Worm (Caenorhabditis elegans) whole organism, L4 larva: ENCODE data around the gene hdl-2.
A peak's percentile ranks its signal among the peaks of the same experiment; 100 is the strongest.

ENCODE experiments used
- D1046.2 ChIP-seq: fragments of 200-800 bp; sonication (Bioruptor generic); IDR thresholded peaks from 2 replicates; pipeline ENCODE4 v1.3.6; 2022; ENCODE audit warnings: missing genetic modification characterization, missing compliant biosample characterization
- F10B5.3 ChIP-seq: sonication (generic microtip); optimal IDR thresholded peaks from 2 replicates; lab custom pipeline; 2016; ENCODE audit warnings: mild to moderate bottlenecking, missing genetic modification characterization, missing compliant biosample characterization
- F37D6.2 ChIP-seq: sonication (generic microtip); optimal IDR thresholded peaks from 2 replicates; lab custom pipeline; 2016; ENCODE audit warnings: mild to moderate bottlenecking, missing genetic modification characterization, missing compliant biosample characterization
- R02D3.7 ChIP-seq: fragments of 150-350 bp; sonication (generic microtip); optimal IDR thresholded peaks from 3 replicates; lab custom pipeline; 2014; ENCODE audit warnings: missing biosample characterization, missing genetic modification characterization
- Y105C5A.15 ChIP-seq: fragments of 200-800 bp; sonication (Bioruptor generic); IDR thresholded peaks from 2 replicates; pipeline ENCODE4 v1.3.6; 2022; ENCODE audit warnings: missing genetic modification characterization, missing compliant biosample characterization
- Y48G9A.11 ChIP-seq: fragments of 200-800 bp; sonication (Bioruptor generic); IDR thresholded peaks from 2 replicates; pipeline ENCODE4 v1.3.6; 2022; ENCODE audit warnings: missing genetic modification reagents, missing genetic modification characterization, missing compliant biosample characterization
- Y75B8A.6 ChIP-seq: fragments of 200-800 bp; sonication (Bioruptor generic); IDR thresholded peaks from 2 replicates; pipeline ENCODE4 v1.3.6; 2022; ENCODE audit warnings: missing genetic modification reagents, missing genetic modification characterization, missing compliant biosample characterization
- ZK337.2 ChIP-seq: fragments of 200-800 bp; sonication (Bioruptor generic); IDR thresholded peaks from 2 replicates; pipeline ENCODE4 v1.3.6; 2022; ENCODE audit warnings: missing genetic modification reagents, missing genetic modification characterization, missing compliant biosample characterization
- aly-2 ChIP-seq: sonication (generic microtip); optimal IDR thresholded peaks from 2 replicates; lab custom pipeline; 2018; ENCODE audit warnings: missing biosample characterization, missing genetic modification characterization
- ama-1 ChIP-seq: fragments of 150-350 bp; optimal IDR thresholded peaks from 2 replicates; lab custom pipeline; 2014; ENCODE audit warnings: inconsistent platforms, mixed read lengths
- attf-4 ChIP-seq: sonication (generic microtip); optimal IDR thresholded peaks from 3 replicates; lab custom pipeline; 2017; ENCODE audit warnings: missing biosample characterization, missing genetic modification characterization
- ceh-20 ChIP-seq: fragments of 200-800 bp; sonication (Bioruptor generic); IDR thresholded peaks from 2 replicates; pipeline ENCODE4 v1.3.6; 2022; ENCODE audit warnings: missing genetic modification reagents, missing genetic modification characterization, missing compliant biosample characterization
- ceh-28 ChIP-seq: fragments of 150-350 bp; optimal IDR thresholded peaks from 2 replicates; lab custom pipeline; 2014; ENCODE audit warnings: missing biosample characterization, missing genetic modification reagents, missing genetic modification characterization
- ceh-44 ChIP-seq: fragments of 200-800 bp; sonication (Bioruptor generic); IDR thresholded peaks from 2 replicates; pipeline ENCODE4 v1.3.6; 2022; ENCODE audit warnings: missing genetic modification reagents, missing genetic modification characterization, missing compliant biosample characterization
- ces-1 ChIP-seq: fragments of 150-350 bp; sonication (generic microtip); optimal IDR thresholded peaks from 4 replicates; lab custom pipeline; 2014; ENCODE audit warnings: missing biosample characterization, missing genetic modification reagents, missing genetic modification characterization
- cey-2 ChIP-seq: sonication (generic microtip); optimal IDR thresholded peaks from 3 replicates; lab custom pipeline; 2017; ENCODE audit warnings: missing genetic modification characterization, mild to moderate bottlenecking, missing compliant biosample characterization, antibody characterized with exemption, borderline replicate concordance; ENCODE audit not compliant: insufficient read depth
- ctbp-1 ChIP-seq: fragments of 200-800 bp; sonication (Bioruptor generic); IDR thresholded peaks from 2 replicates; pipeline ENCODE4 v1.3.6; 2022; ENCODE audit warnings: missing genetic modification reagents, missing genetic modification characterization, missing compliant biosample characterization
- daf-16 ChIP-seq, 3 experiments: sonication (generic microtip); optimal IDR thresholded peaks; 2 replicates each; lab custom pipeline; 2016 to 2017; ENCODE audit warnings: missing genetic modification characterization in 3 of 3, missing genetic modification reagents in 3 of 3, mild to moderate bottlenecking in 2 of 3, missing compliant biosample characterization in 2 of 3, missing biosample characterization in 1 of 3, moderate library complexity in 1 of 3
- daf-19 ChIP-seq: fragments of 200-800 bp; sonication (Bioruptor generic); conservative IDR thresholded peaks from 2 replicates; pipeline ENCODE4 v1.3.6; 2022; ENCODE audit warnings: missing genetic modification characterization, missing compliant biosample characterization
- dmd-9 ChIP-seq: fragments of 200-800 bp; sonication (Bioruptor generic); IDR thresholded peaks from 2 replicates; pipeline ENCODE4 v1.3.6; 2022; ENCODE audit warnings: missing genetic modification reagents, missing genetic modification characterization, missing compliant biosample characterization
- dve-1 ChIP-seq: sonication (generic microtip); optimal IDR thresholded peaks from 2 replicates; lab custom pipeline; 2017; ENCODE audit warnings: antibody characterized with exemption, mild to moderate bottlenecking, missing genetic modification characterization, missing compliant biosample characterization; ENCODE audit not compliant: insufficient read depth
- egl-27 ChIP-seq: sonication (generic microtip); optimal IDR thresholded peaks from 3 replicates; lab custom pipeline; 2017; ENCODE audit warnings: missing biosample characterization, missing genetic modification reagents, missing genetic modification characterization
- egl-43 ChIP-seq: fragments of 200-800 bp; sonication (Bioruptor generic); IDR thresholded peaks from 2 replicates; pipeline ENCODE4 v1.3.6; 2022; ENCODE audit warnings: missing genetic modification reagents, missing genetic modification characterization, missing compliant biosample characterization
- hlh-11 ChIP-seq: fragments of 200-800 bp; sonication (Bioruptor generic); optimal IDR thresholded peaks from 2 replicates; lab custom pipeline; 2018; ENCODE audit warnings: mild to moderate bottlenecking, missing genetic modification characterization, missing compliant biosample characterization
- lim-7 ChIP-seq: fragments of 200-800 bp; sonication (Bioruptor generic); IDR thresholded peaks from 2 replicates; pipeline ENCODE4 v1.3.6; 2022; ENCODE audit warnings: missing genetic modification characterization, missing compliant biosample characterization
- lin-15B ChIP-seq: fragments of 150-350 bp; sonication (generic microtip); optimal IDR thresholded peaks from 3 replicates; lab custom pipeline; 2014; ENCODE audit warnings: missing biosample characterization, missing genetic modification characterization
- lin-38 ChIP-seq: fragments of 200-800 bp; sonication (Bioruptor generic); IDR thresholded peaks from 2 replicates; pipeline ENCODE4 v1.3.6; 2022; ENCODE audit warnings: missing genetic modification reagents, missing genetic modification characterization, missing compliant biosample characterization
- lin-39 ChIP-seq: fragments of 150-350 bp; optimal IDR thresholded peaks from 2 replicates; lab custom pipeline; 2014; ENCODE audit warnings: missing biosample characterization, missing genetic modification reagents, missing genetic modification characterization
- lir-3 ChIP-seq: sonication (generic microtip); optimal IDR thresholded peaks from 2 replicates; lab custom pipeline; 2016; ENCODE audit warnings: mild to moderate bottlenecking, missing genetic modification characterization, missing compliant biosample characterization
- madf-9 ChIP-seq: fragments of 200-800 bp; sonication (Bioruptor generic); conservative IDR thresholded peaks from 2 replicates; pipeline ENCODE4 v1.3.6; 2022; ENCODE audit warnings: missing genetic modification reagents, missing genetic modification characterization, missing compliant biosample characterization
- mdl-1 ChIP-seq, 2 experiments: fragments of 150-350 bp in 1 of 2; sonication (generic microtip) in 1 of 2; optimal IDR thresholded peaks; 2 replicates each; lab custom pipeline; 2014 to 2017; ENCODE audit warnings: missing biosample characterization in 2 of 2, missing genetic modification characterization in 2 of 2
- mdt-29 ChIP-seq: fragments of 200-800 bp; sonication (Bioruptor generic); IDR thresholded peaks from 2 replicates; pipeline ENCODE4 v1.3.6; 2022; ENCODE audit warnings: missing genetic modification reagents, missing genetic modification characterization, missing compliant biosample characterization
- mxl-2 ChIP-seq: fragments of 200-800 bp; sonication (Bioruptor generic); conservative IDR thresholded peaks from 2 replicates; pipeline ENCODE4 v1.3.6; 2022; ENCODE audit warnings: missing genetic modification reagents, missing genetic modification characterization, missing compliant biosample characterization
- mxl-3 ChIP-seq: fragments of 200-800 bp; sonication (Bioruptor generic); optimal IDR thresholded peaks from 2 replicates; lab custom pipeline; 2018; ENCODE audit warnings: mild to moderate bottlenecking, missing genetic modification characterization, missing compliant biosample characterization
- nhr-10 ChIP-seq: fragments of 150-350 bp; optimal IDR thresholded peaks from 2 replicates; lab custom pipeline; 2014; ENCODE audit warnings: missing biosample characterization, missing genetic modification characterization
- nhr-102 ChIP-seq: sonication (generic microtip); optimal IDR thresholded peaks from 2 replicates; lab custom pipeline; 2016; ENCODE audit warnings: mild to moderate bottlenecking, missing genetic modification characterization, moderate library complexity, missing compliant biosample characterization
- nhr-25 ChIP-seq: sonication (generic microtip); optimal IDR thresholded peaks from 2 replicates; lab custom pipeline; 2017; ENCODE audit warnings: missing genetic modification characterization, mild to moderate bottlenecking, missing compliant biosample characterization, antibody characterized with exemption, moderate library complexity, borderline replicate concordance; ENCODE audit not compliant: insufficient read depth
- nhr-28 ChIP-seq: fragments of 150-350 bp; optimal IDR thresholded peaks from 2 replicates; lab custom pipeline; 2014; ENCODE audit warnings: missing biosample characterization, missing genetic modification characterization
- nhr-41 ChIP-seq: fragments of 200-800 bp; sonication (Bioruptor generic); IDR thresholded peaks from 2 replicates; pipeline ENCODE4 v1.3.6; 2022; ENCODE audit warnings: missing genetic modification reagents, missing genetic modification characterization, missing compliant biosample characterization
- nhr-42 ChIP-seq: fragments of 200-800 bp; sonication (Bioruptor generic); IDR thresholded peaks from 2 replicates; pipeline ENCODE4 v1.3.6; 2022; ENCODE audit warnings: missing genetic modification characterization, missing compliant biosample characterization
- nhr-48 ChIP-seq: sonication (generic microtip); optimal IDR thresholded peaks from 2 replicates; lab custom pipeline; 2016; ENCODE audit warnings: mild to moderate bottlenecking, missing genetic modification characterization, missing compliant biosample characterization
- nhr-6 ChIP-seq: fragments of 150-350 bp; optimal IDR thresholded peaks from 2 replicates; lab custom pipeline; 2014; ENCODE audit warnings: missing biosample characterization, missing genetic modification characterization
- nhr-76 ChIP-seq: fragments of 150-350 bp; optimal IDR thresholded peaks from 2 replicates; lab custom pipeline; 2014; ENCODE audit warnings: missing biosample characterization, missing genetic modification characterization
- nhr-77 ChIP-seq: fragments of 150-350 bp; optimal IDR thresholded peaks from 2 replicates; lab custom pipeline; 2014; ENCODE audit warnings: missing biosample characterization, missing genetic modification characterization
- pha-4 ChIP-seq, 2 experiments: fragments of 150-350 bp in 1 of 2; fragments of 200-800 bp in 1 of 2; sonication (Bioruptor generic) in 1 of 2; IDR thresholded peaks in 1 of 2; optimal IDR thresholded peaks in 1 of 2; 2 replicates each; pipeline versions ENCODE4 v1.3.6 to Lab custom; 2014 to 2022; ENCODE audit warnings: missing genetic modification characterization in 2 of 2, missing genetic modification reagents in 2 of 2, missing biosample characterization in 1 of 2, missing compliant biosample characterization in 1 of 2
- pqm-1 ChIP-seq: sonication (generic microtip); optimal IDR thresholded peaks from 2 replicates; lab custom pipeline; 2017; ENCODE audit warnings: missing biosample characterization, missing genetic modification characterization
- set-16 ChIP-seq: fragments of 200-800 bp; sonication (Bioruptor generic); IDR thresholded peaks from 2 replicates; pipeline ENCODE4 v1.3.6; 2022; ENCODE audit warnings: missing genetic modification reagents, missing genetic modification characterization, missing compliant biosample characterization
- snpc-1.2 ChIP-seq: fragments of 200-800 bp; sonication (Bioruptor generic); IDR thresholded peaks from 2 replicates; pipeline ENCODE4 v1.3.6; 2022; ENCODE audit warnings: missing genetic modification reagents, missing genetic modification characterization, missing compliant biosample characterization
- unc-39 ChIP-seq: sonication (generic microtip); optimal IDR thresholded peaks from 2 replicates; lab custom pipeline; 2017; ENCODE audit warnings: missing biosample characterization, missing genetic modification characterization
- vab-7 ChIP-seq: fragments of 200-800 bp; sonication (Bioruptor generic); IDR thresholded peaks from 2 replicates; pipeline ENCODE4 v1.3.6; 2022; ENCODE audit warnings: missing genetic modification reagents, missing genetic modification characterization, missing compliant biosample characterization
- zag-1 ChIP-seq: fragments of 150-350 bp; optimal IDR thresholded peaks from 2 replicates; lab custom pipeline; 2014; ENCODE audit warnings: missing biosample characterization, missing genetic modification characterization

The hdl-2 gene

DNA sequence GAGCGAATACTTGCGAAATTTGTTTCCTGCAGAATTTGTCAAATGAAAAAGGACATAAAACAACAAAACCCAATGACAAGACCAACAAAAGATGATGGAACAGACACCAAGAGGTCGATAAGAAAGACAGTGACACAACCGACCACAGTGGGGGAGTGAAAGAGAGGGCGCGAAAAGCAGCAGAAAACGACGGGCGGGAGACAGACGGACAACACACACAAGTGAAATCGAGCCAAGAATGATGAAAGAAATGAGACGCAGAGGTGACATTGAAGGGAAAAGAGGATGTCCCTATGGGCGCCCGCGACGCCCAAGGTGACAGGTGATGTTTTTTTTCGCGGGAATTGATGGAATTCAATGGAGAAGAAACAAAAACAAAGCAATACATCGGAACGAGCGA, 7.9 kb upstream of the hdl-2 start (continued):
- TF ChIP-seq daf-19 (GFP tag; lab: Robert Waterston, UW) (no peak), ceh-20 (peak; percentile 86), Y48G9A.11 (GFP tag; lab: Robert Waterston, UW) (no peak), nhr-25 (tag; lab: Kevin White, UChicago) (peak; percentile 2), zag-1 (tag; lab: Kevin White, UChicago) (no peak), ZK337.2 (GFP tag; lab: Robert Waterston, UW) (no peak), dmd-9 (GFP tag; lab: Robert Waterston, UW) (no peak), lin-39 (tag; lab: Kevin White, UChicago) (no peak), nhr-77 (peak; percentile 74), nhr-48 (tag; lab: Kevin White, UChicago) (peak; percentile 35), nhr-6 (tag; lab: Kevin White, UChicago) (no peak), ceh-28 (tag; lab: Kevin White, UChicago) (no peak), dve-1 (tag; lab: Kevin White, UChicago) (peak; percentile 86), F10B5.3 (tag; lab: Kevin White, UChicago) (no peak), egl-27 (tag; lab: Kevin White, UChicago) (no peak), unc-39 (tag; lab: Kevin White, UChicago) (no peak), aly-2 (no peak), mdl-1 (tag; optimal IDR thresholded peaks at IDR 0.05; lab: Kevin White, UChicago) (peak in 1 of 2 experiments; percentile 67), set-16 (GFP tag; lab: Robert Waterston, UW) (no peak; the same call in 1 of the 2 replicates), nhr-10 (no peak), nhr-102 (tag; lab: Kevin White, UChicago) (peak; percentile 34), mxl-2 (GFP tag; lab: Robert Waterston, UW) (no peak), nhr-76 (tag; lab: Kevin White, UChicago) (no peak), hlh-11 (tag; lab: Kevin White, UChicago) (peak; percentile 96), ces-1 (GFP tag; lab: Kevin White, UChicago) (no peak), lir-3 (tag; lab: Kevin White, UChicago) (no peak), pha-4 (GFP tag; IDR thresholded peaks at IDR 0.05; lab: Robert Waterston, UW) (peak; percentile 38; the same call in 1 of the 2 replicates), pha-4 (tag; optimal IDR thresholded peaks at IDR 0.05; lab: Kevin White, UChicago) (peak; percentile 62), ceh-44 (GFP tag; lab: Robert Waterston, UW) (no peak), D1046.2 (GFP tag; lab: Robert Waterston, UW) (no peak), lin-38 (GFP tag; lab: Robert Waterston, UW) (no peak; the same call in 1 of the 2 replicates), R02D3.7 (tag; lab: Kevin White, UChicago) (no peak), madf-9 (no peak), attf-4 (no peak), pqm-1 (tag; lab: Kevin White, UChicago) (peak; percentile 90), ama-1 (no peak), lim-7 (GFP tag; lab: Robert Waterston, UW) (no peak), F37D6.2 (tag; lab: Kevin White, UChicago) (no peak), cey-2 (tag; lab: Kevin White, UChicago) (peak; percentile 2), mxl-3 (GFP tag; lab: Kevin White, UChicago) (peak; percentile 85), daf-16 (GFP tag; optimal IDR thresholded peaks at IDR 0.05; lab: Kevin White, UChicago) (peak in 1 of 2 experiments; percentile 92), daf-16 (tag; optimal IDR thresholded peaks at IDR 0.05; lab: Kevin White, UChicago) (peak; percentile 63), snpc-1.2 (GFP tag; lab: Robert Waterston, UW) (no peak), mdt-29 (GFP tag; lab: Robert Waterston, UW) (no peak), lin-15B (tag; lab: Kevin White, UChicago) (no peak), nhr-41 (GFP tag; lab: Robert Waterston, UW) (no peak), Y75B8A.6 (no peak), nhr-28 (tag; lab: Kevin White, UChicago) (peak; percentile 90), ctbp-1 (GFP tag; lab: Robert Waterston, UW) (no peak), vab-7 (GFP tag; lab: Robert Waterston, UW) (no peak), nhr-42 (GFP tag; lab: Robert Waterston, UW) (no peak), Y105C5A.15 (no peak), egl-43 (no peak)
